Fruit fly (Drosophila melanogaster) whole organism, embryonic: ENCODE data around the gene CG4278.
A peak's percentile ranks its signal among the peaks of the same experiment; 100 is the strongest.

Source experiments
- Bteb2 ChIP-seq: fragments of 200-800 bp; sonication (Bioruptor generic); optimal IDR thresholded peaks from 2 replicates; lab custom pipeline; 2016; ENCODE audit warnings: missing biosample characterization, missing genetic modification characterization
- CG10267 ChIP-seq: fragments of 200-800 bp; sonication (Bioruptor generic); optimal IDR thresholded peaks from 2 replicates; lab custom pipeline; 2018; ENCODE audit warnings: missing biosample characterization, mild to moderate bottlenecking, missing genetic modification characterization, moderate library complexity
- CG10366 ChIP-seq: fragments of 200-800 bp; sonication (Bioruptor generic); IDR thresholded peaks from 2 replicates; pipeline ENCODE4 v1.3.6; 2022; ENCODE audit warnings: missing biosample characterization, missing genetic modification characterization
- CG12104 ChIP-seq: fragments of 200-800 bp; sonication (Bioruptor generic); optimal IDR thresholded peaks from 3 replicates; lab custom pipeline; 2016; ENCODE audit warnings: missing biosample characterization, missing genetic modification characterization
- CG12659 ChIP-seq: fragments of 200-800 bp; sonication (Bioruptor generic); optimal IDR thresholded peaks from 3 replicates; lab custom pipeline; 2017; ENCODE audit warnings: mild to moderate bottlenecking, missing biosample characterization, missing genetic modification reagents, missing genetic modification characterization
- CG13287 ChIP-seq: fragments of 200-800 bp; sonication (Bioruptor generic); IDR thresholded peaks from 2 replicates; pipeline ENCODE4 v1.3.6; 2022; ENCODE audit warnings: missing biosample characterization, missing genetic modification characterization; ENCODE audit not compliant: partially characterized antibody
- CG1603 ChIP-seq: fragments of 200-800 bp; sonication (Bioruptor generic); optimal IDR thresholded peaks from 2 replicates; lab custom pipeline; 2019; ENCODE audit warnings: missing biosample characterization, mild to moderate bottlenecking, missing genetic modification characterization, moderate library complexity
- CG17186 ChIP-seq: fragments of 200-800 bp; sonication (Bioruptor generic); optimal IDR thresholded peaks from 3 replicates; lab custom pipeline; 2017; ENCODE audit warnings: missing biosample characterization, missing genetic modification reagents, missing genetic modification characterization
- CG17385 ChIP-seq: fragments of 200-800 bp; sonication (Bioruptor generic); optimal IDR thresholded peaks from 3 replicates; lab custom pipeline; 2018; ENCODE audit warnings: missing biosample characterization, mild to moderate bottlenecking, missing genetic modification characterization
- CG2889 ChIP-seq: fragments of 200-800 bp; sonication (Bioruptor generic); IDR thresholded peaks from 3 replicates; pipeline ENCODE4 v1.3.6; 2022; ENCODE audit warnings: missing biosample characterization, missing genetic modification characterization
- CG3281 ChIP-seq: fragments of 200-800 bp; sonication (Bioruptor generic); optimal IDR thresholded peaks from 3 replicates; lab custom pipeline; 2017; ENCODE audit warnings: missing biosample characterization, mild to moderate bottlenecking, missing genetic modification characterization
- CG4360 ChIP-seq: fragments of 200-800 bp; sonication (Bioruptor generic); IDR thresholded peaks from 2 replicates; pipeline ENCODE4 v1.3.6; 2022; ENCODE audit warnings: missing biosample characterization, missing genetic modification characterization
- CG4617 ChIP-seq: fragments of 200-800 bp; sonication (Bioruptor generic); optimal IDR thresholded peaks from 3 replicates; lab custom pipeline; 2016; ENCODE audit warnings: missing biosample characterization, missing genetic modification characterization, borderline replicate concordance
- CG5953 ChIP-seq: fragments of 200-800 bp; sonication (Bioruptor generic); IDR thresholded peaks from 2 replicates; pipeline ENCODE4 v1.3.6; 2022; ENCODE audit warnings: missing biosample characterization, missing genetic modification characterization
- CG8281 ChIP-seq: fragments of 200-800 bp; sonication (Bioruptor generic); optimal IDR thresholded peaks from 2 replicates; lab custom pipeline; 2018; ENCODE audit warnings: missing biosample characterization, mild to moderate bottlenecking, missing genetic modification characterization, moderate library complexity
- CG8359 ChIP-seq: fragments of 200-800 bp; sonication (Bioruptor generic); optimal IDR thresholded peaks from 2 replicates; lab custom pipeline; 2017; ENCODE audit warnings: missing biosample characterization, mild to moderate bottlenecking, missing genetic modification characterization, borderline replicate concordance
- CG8944 ChIP-seq: fragments of 200-800 bp; sonication (Bioruptor generic); optimal IDR thresholded peaks from 3 replicates; lab custom pipeline; 2016; ENCODE audit warnings: missing biosample characterization, missing genetic modification characterization
- CG9215 ChIP-seq: fragments of 200-800 bp; sonication (Bioruptor generic); IDR thresholded peaks from 2 replicates; pipeline ENCODE4 v1.3.6; 2022; ENCODE audit warnings: missing biosample characterization, missing genetic modification characterization
- CG9437 ChIP-seq: fragments of 200-800 bp; sonication (Bioruptor generic); optimal IDR thresholded peaks from 2 replicates; lab custom pipeline; 2018; ENCODE audit warnings: missing biosample characterization, mild to moderate bottlenecking, missing genetic modification characterization
- CrebB ChIP-seq: fragments of 200-800 bp; sonication (Bioruptor generic); optimal IDR thresholded peaks from 3 replicates; lab custom pipeline; 2018; ENCODE audit warnings: missing biosample characterization, mild to moderate bottlenecking, missing genetic modification characterization
- Dbx ChIP-seq: fragments of 200-800 bp; sonication (Bioruptor generic); IDR thresholded peaks from 3 replicates; pipeline ENCODE4 v1.3.6; 2022; ENCODE audit warnings: missing biosample characterization, missing genetic modification characterization
- Doc3 ChIP-seq: fragments of 200-800 bp; sonication (Bioruptor generic); IDR thresholded peaks from 3 replicates; pipeline ENCODE4 v1.3.6; 2022; ENCODE audit warnings: missing biosample characterization, missing genetic modification characterization; ENCODE audit not compliant: partially characterized antibody
- Kr ChIP-seq: fragments of 200-800 bp; sonication (Bioruptor generic); optimal IDR thresholded peaks from 2 replicates; lab custom pipeline; 2017; ENCODE audit warnings: missing biosample characterization, mild to moderate bottlenecking, missing genetic modification characterization
- MESR4 ChIP-seq: fragments of 200-800 bp; sonication (Bioruptor generic); optimal IDR thresholded peaks from 2 replicates; lab custom pipeline; 2018; ENCODE audit warnings: missing biosample characterization, mild to moderate bottlenecking, missing genetic modification characterization, moderate library complexity
- Med ChIP-seq: fragments of 200-800 bp; sonication (Bioruptor generic); peaks from one replicate; lab custom pipeline; 2016; ENCODE audit warnings: missing biosample characterization, missing genetic modification characterization, mild to moderate bottlenecking, inconsistent platforms, moderate library complexity
- YL-1 ChIP-seq: fragments of 200-800 bp; sonication (Bioruptor generic); optimal IDR thresholded peaks from 3 replicates; lab custom pipeline; 2017; ENCODE audit warnings: missing biosample characterization, mild to moderate bottlenecking, missing genetic modification characterization
- ab ChIP-seq: fragments of 200-800 bp; sonication (Bioruptor generic); optimal IDR thresholded peaks from 2 replicates; lab custom pipeline; 2016; ENCODE audit warnings: missing biosample characterization, missing genetic modification characterization
- ci ChIP-seq: fragments of 200-800 bp; sonication (Bioruptor generic); IDR thresholded peaks from 3 replicates; pipeline ENCODE4 v1.3.6; 2022; ENCODE audit warnings: missing biosample characterization, missing genetic modification characterization
- nau ChIP-seq: fragments of 200-800 bp; sonication (Bioruptor generic); optimal IDR thresholded peaks from 3 replicates; lab custom pipeline; 2017; ENCODE audit warnings: missing biosample characterization, mild to moderate bottlenecking, missing genetic modification characterization, missing genetic modification reagents
- phol ChIP-seq: fragments of 200-800 bp; sonication (Bioruptor generic); optimal IDR thresholded peaks from 3 replicates; lab custom pipeline; 2018; ENCODE audit warnings: missing biosample characterization, mild to moderate bottlenecking, missing genetic modification characterization, moderate library complexity
- row ChIP-seq: fragments of 200-800 bp; sonication (Bioruptor generic); IDR thresholded peaks from 3 replicates; pipeline ENCODE4 v1.3.6; 2022; ENCODE audit warnings: missing biosample characterization, missing genetic modification characterization
- sens ChIP-seq: fragments of 200-800 bp; sonication (Bioruptor generic); peaks from one replicate; lab custom pipeline; 2016; ENCODE audit warnings: missing biosample characterization, missing genetic modification characterization
- tin ChIP-seq: fragments of 200-800 bp; sonication (Bioruptor generic); optimal IDR thresholded peaks from 3 replicates; lab custom pipeline; 2016; ENCODE audit warnings: missing biosample characterization, missing genetic modification characterization
- zfh1 ChIP-seq: fragments of 200-800 bp; sonication (Bioruptor generic); IDR thresholded peaks from 3 replicates; pipeline ENCODE4 v1.3.6; 2022; ENCODE audit warnings: missing biosample characterization, missing genetic modification characterization

The CG4278 gene

dm6 chr2L:16287602-16288392, 39.1 kb upstream of the CG4278 start, which contains the start of the genes crp and pkaap (continued):
- TF ChIP-seq CG1603 (tag; lab: Kevin White, UChicago): peak; percentile 89
- peak; percentile 56 for TF ChIP-seq ab
- peak; percentile 90 for TF ChIP-seq tin (GFP tag; lab: Kevin White, UChicago)
- no peak for TF ChIP-seq zfh1 (GFP tag; lab: Robert Waterston, UW)
- peak; percentile 57 for TF ChIP-seq CG3281
- TF ChIP-seq CG2889: no peak
- peak; percentile 71 for TF ChIP-seq CG17186 (GFP tag; lab: Kevin White, UChicago)
- TF ChIP-seq ci: no peak
- no peak for TF ChIP-seq nau (GFP tag; lab: Kevin White, UChicago)
- TF ChIP-seq CG4360: no peak
- peak; percentile 26 for TF ChIP-seq CG8359 (GFP tag; lab: Kevin White, UChicago)
- TF ChIP-seq CG4617 (GFP tag; lab: Kevin White, UChicago): peak; percentile 98
- peak; percentile 84 for TF ChIP-seq CrebB (tag; lab: Kevin White, UChicago)
- no peak for TF ChIP-seq CG5953
- TF ChIP-seq phol (tag; lab: Kevin White, UChicago): peak; percentile 48
- TF ChIP-seq Dbx (GFP tag; lab: Robert Waterston, UW): no peak
- TF ChIP-seq CG10267 (tag; lab: Kevin White, UChicago): peak; percentile 100
- TF ChIP-seq CG10366 (GFP tag; lab: Robert Waterston, UW): no peak

dm6 chr2L:16288393-16288731, 38.5 kb upstream of the CG4278 start:
- TF ChIP-seq YL-1 (GFP tag; lab: Kevin White, UChicago): peak; percentile 32
- TF ChIP-seq CG12659 (GFP tag; lab: Kevin White, UChicago): peak; percentile 33
- TF ChIP-seq CG17385: peak; percentile 71
- TF ChIP-seq CG8944 (GFP tag; lab: Kevin White, UChicago): no peak
- TF ChIP-seq ab: no peak
- TF ChIP-seq CG8281: no peak
- peak; percentile 86 for TF ChIP-seq CG4617 (GFP tag; lab: Kevin White, UChicago)
- no peak for TF ChIP-seq CG9437 (GFP tag; lab: Kevin White, UChicago)
- TF ChIP-seq MESR4 (GFP tag; lab: Kevin White, UChicago): peak; percentile 88

dm6 chr2L:16290984-16291383, 35.9 kb upstream of the CG4278 start, which contains the start of gene CG17329:
TSS of gene CG17329 (plus strand) at chr2L:16291284.
- no peak for TF ChIP-seq Doc3
- peak; percentile 2 for TF ChIP-seq sens (GFP tag; lab: Kevin White, UChicago)
- TF ChIP-seq Kr (GFP tag; lab: Kevin White, UChicago): no peak
- TF ChIP-seq CG10366 (GFP tag; lab: Robert Waterston, UW): no peak
- no peak for TF ChIP-seq Bteb2 (GFP tag; lab: Kevin White, UChicago)

- TF ChIP-seq CG13287 (GFP tag; lab: Robert Waterston, UW) (no peak), row (GFP tag; lab: Robert Waterston, UW) (no peak), Med (GFP tag; lab: Kevin White, UChicago) (peak; percentile 3), CG9215 (GFP tag; lab: Robert Waterston, UW) (no peak), CG12104 (GFP tag; lab: Kevin White, UChicago) (no peak)
Observed at dm6 chr2L:16292975-16293501, 33.8 kb upstream of the CG4278 start, which contains the start of gene CG13258. TSS of gene CG13258 (minus strand) at chr2L:16293025.
